Worm (Caenorhabditis elegans): ENCODE measurements around the gene str-207.

DNA sequence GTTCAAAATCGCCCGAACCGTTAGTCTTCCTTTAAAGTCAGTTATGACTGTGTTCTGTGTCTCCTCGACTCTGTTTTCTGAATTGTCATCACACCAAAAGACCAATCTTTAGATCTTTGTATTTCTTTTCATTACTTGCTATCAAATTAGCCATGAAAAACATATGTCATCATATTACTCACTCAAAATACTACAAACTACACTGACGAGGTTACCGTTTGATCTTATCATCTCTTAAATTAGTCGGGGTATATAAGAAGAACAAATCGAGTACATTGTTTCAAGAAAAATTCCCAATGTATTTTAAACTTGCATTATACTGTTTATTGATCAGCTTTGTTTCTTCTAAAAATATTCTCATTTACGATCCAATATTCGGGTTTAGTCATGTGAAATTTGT lies 42.9 kb upstream of the str-207 start, which contains the start of gene ugt-13:
- TF ChIP-seq hlh-30 (tag; optimal IDR thresholded peaks at IDR 0.05; ENCODE audit: insufficient read depth) (peak; percentile 9), unc-62 (GFP tag; optimal IDR thresholded peaks at IDR 0.05 in 1 of 2) (no peak), unc-62 (tag; optimal IDR thresholded peaks at IDR 0.05) (no peak), nhr-77 (tag; optimal IDR thresholded peaks at IDR 0.05) (no peak), Y75B8A.6 (GFP tag; IDR thresholded peaks at IDR 0.05) (no peak)
